Fruit fly (Drosophila melanogaster) whole organism, embryonic: ENCODE results near the gene Ran-like.
A peak's percentile ranks its signal among the peaks of the same experiment; 100 is the strongest.

ENCODE experiments used
- Atf3 ChIP-seq: fragments of 200-800 bp; sonication (Bioruptor generic); optimal IDR thresholded peaks from 3 replicates; lab custom pipeline; 2016; ENCODE audit warnings: missing biosample characterization, missing genetic modification characterization
- CG10366 ChIP-seq: fragments of 200-800 bp; sonication (Bioruptor generic); IDR thresholded peaks from 2 replicates; pipeline ENCODE4 v1.3.6; 2022; ENCODE audit warnings: missing biosample characterization, missing genetic modification characterization
- CG10462 ChIP-seq: fragments of 200-800 bp; sonication (Bioruptor generic); optimal IDR thresholded peaks from 2 replicates; lab custom pipeline; 2016; ENCODE audit warnings: missing biosample characterization, missing genetic modification characterization
- CG11560 ChIP-seq: fragments of 200-800 bp; sonication (Bioruptor generic); IDR thresholded peaks from 3 replicates; pipeline ENCODE4 v1.3.6; 2022; ENCODE audit warnings: missing biosample characterization, missing genetic modification characterization
- CG13296 ChIP-seq: fragments of 200-800 bp; sonication (Bioruptor generic); optimal IDR thresholded peaks from 3 replicates; lab custom pipeline; 2018; ENCODE audit warnings: missing biosample characterization, mild to moderate bottlenecking, missing genetic modification characterization
- CG14965 ChIP-seq: fragments of 200-800 bp; sonication (Bioruptor generic); optimal IDR thresholded peaks from 2 replicates; lab custom pipeline; 2016; ENCODE audit warnings: missing biosample characterization, missing genetic modification characterization, borderline replicate concordance
- CG15269 ChIP-seq: fragments of 200-800 bp; sonication (Bioruptor generic); optimal IDR thresholded peaks from 2 replicates; lab custom pipeline; 2018; ENCODE audit warnings: missing biosample characterization, mild to moderate bottlenecking, missing genetic modification characterization, moderate library complexity
- CG15479 ChIP-seq: fragments of 200-800 bp; sonication (Bioruptor generic); optimal IDR thresholded peaks from 3 replicates; lab custom pipeline; 2019; ENCODE audit warnings: missing biosample characterization, mild to moderate bottlenecking, missing genetic modification characterization, moderate library complexity
- CG16815 ChIP-seq: fragments of 200-800 bp; sonication (Bioruptor generic); optimal IDR thresholded peaks from 3 replicates; lab custom pipeline; 2017; ENCODE audit warnings: missing biosample characterization, mild to moderate bottlenecking, missing genetic modification characterization
- CG17912 ChIP-seq: fragments of 200-800 bp; sonication (Bioruptor generic); optimal IDR thresholded peaks from 2 replicates; lab custom pipeline; 2018; ENCODE audit warnings: missing biosample characterization, mild to moderate bottlenecking, missing genetic modification characterization
- CG2120 ChIP-seq: fragments of 200-800 bp; sonication (Bioruptor generic); optimal IDR thresholded peaks from 3 replicates; lab custom pipeline; 2016; ENCODE audit warnings: missing biosample characterization, missing genetic modification characterization
- CG2199 ChIP-seq: fragments of 200-800 bp; sonication (Bioruptor generic); IDR thresholded peaks from 3 replicates; pipeline ENCODE4 v1.3.6; 2022; ENCODE audit warnings: missing biosample characterization, missing genetic modification characterization
- CG30431 ChIP-seq: fragments of 200-800 bp; sonication (Bioruptor generic); optimal IDR thresholded peaks from 2 replicates; lab custom pipeline; 2017; ENCODE audit warnings: missing biosample characterization, missing genetic modification characterization
- CG31441 ChIP-seq: fragments of 200-800 bp; sonication (Bioruptor generic); IDR thresholded peaks from 2 replicates; pipeline ENCODE4 v1.3.6; 2022; ENCODE audit warnings: missing biosample characterization, missing genetic modification characterization
- CG3163 ChIP-seq: fragments of 200-800 bp; sonication (Bioruptor generic); optimal IDR thresholded peaks from 3 replicates; lab custom pipeline; 2016; ENCODE audit warnings: missing biosample characterization, missing genetic modification characterization
- CG6272 ChIP-seq: fragments of 200-800 bp; sonication (Bioruptor generic); IDR thresholded peaks from 2 replicates; pipeline ENCODE4 v1.3.6; 2022; ENCODE audit warnings: missing biosample characterization, missing genetic modification characterization
- CG7745 ChIP-seq: fragments of 200-800 bp; sonication (Bioruptor generic); optimal IDR thresholded peaks from 2 replicates; lab custom pipeline; 2018; ENCODE audit warnings: missing biosample characterization, mild to moderate bottlenecking, missing genetic modification characterization, moderate library complexity
- CG7839 ChIP-seq: fragments of 200-800 bp; sonication (Bioruptor generic); optimal IDR thresholded peaks from 3 replicates; lab custom pipeline; 2018; ENCODE audit warnings: missing biosample characterization, mild to moderate bottlenecking, missing genetic modification characterization, moderate library complexity
- CG7928 ChIP-seq: fragments of 200-800 bp; sonication (Bioruptor generic); optimal IDR thresholded peaks from 2 replicates; lab custom pipeline; 2017; ENCODE audit warnings: missing biosample characterization, mild to moderate bottlenecking, missing genetic modification characterization
- CG8089 ChIP-seq: fragments of 200-800 bp; sonication (Bioruptor generic); optimal IDR thresholded peaks from 3 replicates; lab custom pipeline; 2016; ENCODE audit warnings: missing biosample characterization, missing genetic modification characterization
- CHES-1-like ChIP-seq: fragments of 200-800 bp; sonication (Bioruptor generic); optimal IDR thresholded peaks from 2 replicates; lab custom pipeline; 2016; ENCODE audit warnings: missing biosample characterization, missing genetic modification characterization
- CTCF ChIP-seq: fragments of 200-800 bp; sonication (Bioruptor generic); optimal IDR thresholded peaks from 2 replicates; lab custom pipeline; 2017; ENCODE audit warnings: missing biosample characterization, mild to moderate bottlenecking, missing genetic modification characterization, moderate library complexity
- Dek ChIP-seq: fragments of 200-800 bp; sonication (Bioruptor generic); optimal IDR thresholded peaks from 3 replicates; lab custom pipeline; 2019; ENCODE audit warnings: missing biosample characterization, mild to moderate bottlenecking, missing genetic modification characterization, moderate library complexity
- H15 ChIP-seq: fragments of 200-800 bp; sonication (Bioruptor generic); IDR thresholded peaks from 3 replicates; pipeline ENCODE4 v1.3.6; 2022; ENCODE audit warnings: missing biosample characterization, missing genetic modification characterization
- Hr39 ChIP-seq: fragments of >200 bp; optimal IDR thresholded peaks from 2 replicates; lab custom pipeline; 2017
- Lpt ChIP-seq: fragments of >200 bp; optimal IDR thresholded peaks from 2 replicates; lab custom pipeline; 2018; ENCODE audit warnings: missing biosample characterization, missing genetic modification characterization
- Med ChIP-seq: fragments of 200-800 bp; sonication (Bioruptor generic); peaks from one replicate; lab custom pipeline; 2016; ENCODE audit warnings: missing biosample characterization, missing genetic modification characterization, mild to moderate bottlenecking, inconsistent platforms, moderate library complexity
- NK7.1 ChIP-seq: fragments of 200-800 bp; sonication (Bioruptor generic); optimal IDR thresholded peaks from 3 replicates; lab custom pipeline; 2016; ENCODE audit warnings: missing biosample characterization, missing genetic modification characterization
- Ssrp ChIP-seq: fragments of 200-800 bp; sonication (Bioruptor generic); optimal IDR thresholded peaks from 2 replicates; lab custom pipeline; 2018; ENCODE audit warnings: missing biosample characterization, mild to moderate bottlenecking, missing genetic modification characterization, moderate library complexity
- TFAM ChIP-seq: fragments of 200-800 bp; sonication (Bioruptor generic); optimal IDR thresholded peaks from 2 replicates; lab custom pipeline; 2017; ENCODE audit warnings: missing biosample characterization, missing genetic modification characterization, inconsistent platforms
- ab ChIP-seq: fragments of 200-800 bp; sonication (Bioruptor generic); optimal IDR thresholded peaks from 2 replicates; lab custom pipeline; 2016; ENCODE audit warnings: missing biosample characterization, missing genetic modification characterization
- ara ChIP-seq: fragments of 200-800 bp; sonication (Bioruptor generic); IDR thresholded peaks from 2 replicates; pipeline ENCODE4 v1.3.6; 2022; ENCODE audit warnings: missing biosample characterization, missing genetic modification characterization
- bcd ChIP-seq: fragments of 200-800 bp; sonication (Bioruptor generic); optimal IDR thresholded peaks from 2 replicates; lab custom pipeline; 2017; ENCODE audit warnings: missing biosample characterization, mild to moderate bottlenecking, missing genetic modification characterization
- dpn ChIP-seq, 2 experiments: fragments of 200-800 bp; sonication (Bioruptor generic); optimal IDR thresholded peaks; 3 replicates each; lab custom pipeline; 2016; ENCODE audit warnings: missing biosample characterization in 2 of 2, missing genetic modification characterization in 2 of 2
- grau ChIP-seq: fragments of 200-800 bp; optimal IDR thresholded peaks from 3 replicates; lab custom pipeline; 2019; ENCODE audit warnings: missing biosample characterization, mild to moderate bottlenecking, missing genetic modification characterization, moderate library complexity
- gsb-n ChIP-seq: fragments of 200-800 bp; sonication (Bioruptor generic); optimal IDR thresholded peaks from 3 replicates; lab custom pipeline; 2018; ENCODE audit warnings: missing biosample characterization, mild to moderate bottlenecking, missing genetic modification characterization
- hb ChIP-seq: fragments of 200-800 bp; sonication (Bioruptor generic); IDR thresholded peaks from 3 replicates; pipeline ENCODE4 v1.3.6; 2022; ENCODE audit warnings: missing biosample characterization, missing genetic modification characterization; ENCODE audit not compliant: partially characterized antibody
- her ChIP-seq: fragments of 200-800 bp; sonication (Bioruptor generic); optimal IDR thresholded peaks from 2 replicates; lab custom pipeline; 2016; ENCODE audit warnings: missing biosample characterization, missing genetic modification characterization
- kay ChIP-seq: fragments of 200-800 bp; sonication (Bioruptor generic); optimal IDR thresholded peaks from 2 replicates; lab custom pipeline; 2016; ENCODE audit warnings: missing biosample characterization, missing genetic modification characterization
- nerfin-1 ChIP-seq: fragments of 200-800 bp; sonication (Bioruptor generic); optimal IDR thresholded peaks from 3 replicates; lab custom pipeline; 2019; ENCODE audit warnings: missing biosample characterization, mild to moderate bottlenecking, missing genetic modification characterization, moderate library complexity
- pum ChIP-seq: fragments of 200-800 bp; sonication (Bioruptor generic); optimal IDR thresholded peaks from 2 replicates; lab custom pipeline; 2016; ENCODE audit warnings: missing biosample characterization, missing genetic modification characterization
- sc ChIP-seq, 3 experiments: fragments of >200 bp in 2 of 3; fragments of 200-800 bp in 1 of 3; sonication (Bioruptor generic) in 1 of 3; optimal IDR thresholded peaks; 2 replicates in 2 of 3; 3 replicates in 1 of 3; lab custom pipeline; 2017; ENCODE audit warnings: mild to moderate bottlenecking in 1 of 3, missing biosample characterization in 1 of 3, missing genetic modification characterization in 1 of 3, missing genetic modification reagents in 1 of 3
- sim ChIP-seq: fragments of 200-800 bp; sonication (Bioruptor generic); IDR thresholded peaks from 2 replicates; pipeline ENCODE4 v1.3.6; 2022; ENCODE audit warnings: missing biosample characterization, missing genetic modification characterization
- slp2 ChIP-seq: fragments of 200-800 bp; sonication (Bioruptor generic); optimal IDR thresholded peaks from 2 replicates; lab custom pipeline; 2016; ENCODE audit warnings: missing biosample characterization, missing genetic modification characterization
- sna ChIP-seq: fragments of 200-800 bp; sonication (Bioruptor generic); IDR thresholded peaks from 2 replicates; pipeline ENCODE4 v1.3.6; 2022; ENCODE audit warnings: missing biosample characterization, missing genetic modification characterization; ENCODE audit not compliant: partially characterized antibody
- toy ChIP-seq: fragments of 200-800 bp; sonication (Bioruptor generic); IDR thresholded peaks from 2 replicates; pipeline ENCODE4 v1.3.6; 2022; ENCODE audit warnings: missing biosample characterization, missing genetic modification characterization
- trh ChIP-seq: fragments of 200-800 bp; sonication (Bioruptor generic); optimal IDR thresholded peaks from 2 replicates; lab custom pipeline; 2016; ENCODE audit warnings: missing biosample characterization, missing genetic modification characterization
- usp ChIP-seq: fragments of >200 bp; optimal IDR thresholded peaks from 2 replicates; lab custom pipeline; 2017; ENCODE audit warnings: missing biosample characterization, missing genetic modification characterization
- zen ChIP-seq: fragments of 200-800 bp; sonication (Bioruptor generic); optimal IDR thresholded peaks from 3 replicates; lab custom pipeline; 2018; ENCODE audit warnings: missing biosample characterization, mild to moderate bottlenecking, missing genetic modification characterization, moderate library complexity

Gene Ran-like

DNA sequence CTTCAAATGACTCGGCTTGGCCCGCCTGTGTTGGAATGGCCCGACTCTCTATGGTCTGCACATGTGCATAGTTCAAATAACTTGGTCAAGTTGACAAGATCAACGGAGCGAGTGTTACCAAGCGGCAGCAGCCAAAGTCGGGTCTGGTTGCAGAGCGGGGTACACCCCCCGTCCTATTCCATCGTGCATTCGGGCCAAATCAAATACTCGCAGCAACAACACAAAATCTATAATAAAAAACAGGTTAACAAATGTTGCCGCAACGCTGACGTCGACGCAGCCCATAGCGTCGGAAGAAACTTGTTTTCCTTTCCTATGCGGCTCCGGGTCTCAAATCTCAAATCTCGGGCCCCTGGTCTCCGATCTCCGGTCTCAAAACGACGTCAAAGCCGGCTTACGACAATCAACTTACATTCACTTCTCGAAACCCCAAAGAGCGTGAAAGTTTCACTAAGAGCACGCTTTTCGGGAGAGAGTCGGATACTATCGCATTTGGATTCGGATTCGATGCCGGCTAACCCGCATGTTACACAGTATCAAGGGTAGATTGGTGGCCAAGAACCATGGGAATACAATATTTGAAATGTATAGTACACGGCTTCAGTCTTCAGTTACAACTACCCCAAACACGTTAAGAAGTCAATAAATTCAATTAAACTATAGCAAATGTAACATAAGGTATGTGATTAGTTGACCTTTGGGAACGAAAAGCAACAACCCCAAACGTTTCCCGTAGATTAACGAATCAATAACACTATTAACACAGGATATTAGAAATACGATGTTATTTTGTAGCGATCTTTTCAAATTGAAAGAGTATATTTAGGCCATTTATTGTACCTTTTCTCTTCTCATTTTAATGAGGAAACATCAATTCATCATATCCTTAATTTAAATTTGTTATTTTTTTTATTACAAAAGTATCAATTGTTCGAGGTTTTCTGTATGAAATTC, 49.3 kb upstream of the Ran-like start (continued):
- TF ChIP-seq zen (tag; lab: Kevin White, UChicago), result peak; percentile 20
- no peak for TF ChIP-seq sna (GFP tag; lab: Robert Waterston, UW)
- TF ChIP-seq Lpt (GFP tag; lab: Kevin White, UChicago), result no peak
- peak; percentile 52; the same call in 1 of the 3 replicates for TF ChIP-seq CG11560 (tag; lab: Robert Waterston, UW)
- peak; percentile 70 for TF ChIP-seq Dek
- peak; percentile 53 for TF ChIP-seq nerfin-1
- TF ChIP-seq hb (GFP tag; lab: Robert Waterston, UW), result no peak
- peak; percentile 65 for TF ChIP-seq Ssrp (tag; lab: Kevin White, UChicago)
- TF ChIP-seq toy (GFP tag; lab: Robert Waterston, UW), result no peak
- peak; percentile 36; the same call in 1 of the 2 replicates for TF ChIP-seq ara (GFP tag; lab: Robert Waterston, UW)
- TF ChIP-seq CG10366 (GFP tag; lab: Robert Waterston, UW), result peak; percentile 51
- peak; percentile 41 for TF ChIP-seq slp2 (GFP tag; lab: Kevin White, UChicago)
- TF ChIP-seq CG13296 (GFP tag; lab: Kevin White, UChicago), result no peak
- TF ChIP-seq CG8089 (GFP tag; lab: Kevin White, UChicago), result peak; percentile 2
- no peak for TF ChIP-seq TFAM (GFP tag; lab: Kevin White, UChicago)
- TF ChIP-seq Atf3 (GFP tag; lab: Kevin White, UChicago), result peak; percentile 29
- TF ChIP-seq gsb-n (tag; lab: Kevin White, UChicago), result peak; percentile 34
- TF ChIP-seq CG15269 (tag; lab: Kevin White, UChicago), result peak; percentile 71
- peak; percentile 10; the same call in 1 of the 3 replicates for TF ChIP-seq CG2199 (GFP tag; lab: Robert Waterston, UW)
- TF ChIP-seq CTCF, result no peak
- TF ChIP-seq trh (GFP tag; lab: Kevin White, UChicago), result no peak
- TF ChIP-seq CG7928, result no peak
- no peak for TF ChIP-seq her (GFP tag; lab: Kevin White, UChicago)
- TF ChIP-seq CG6272 (GFP tag; lab: Robert Waterston, UW), result no peak; the same call in 1 of the 2 replicates
- peak; percentile 37 for TF ChIP-seq CHES-1-like (GFP tag; lab: Kevin White, UChicago)
- no peak for TF ChIP-seq sc (optimal IDR thresholded peaks at IDR 0.05; lab: Kevin White, UChicago)
- TF ChIP-seq sc (GFP tag; optimal IDR thresholded peaks at IDR 0.05; lab: Kevin White, UChicago), result peak; percentile 39
- TF ChIP-seq usp (GFP tag; lab: Kevin White, UChicago), result no peak
- TF ChIP-seq pum (GFP tag; lab: Kevin White, UChicago), result peak; percentile 59
- no peak for TF ChIP-seq NK7.1
- TF ChIP-seq H15, result no peak
- TF ChIP-seq CG2120 (GFP tag; lab: Kevin White, UChicago), result peak; percentile 76
- TF ChIP-seq grau (tag; lab: Kevin White, UChicago), result peak; percentile 73
- peak; percentile 72 for TF ChIP-seq bcd
- TF ChIP-seq ab (GFP tag; lab: Kevin White, UChicago), result no peak
- TF ChIP-seq CG30431 (GFP tag; lab: Kevin White, UChicago), result peak; percentile 36
- TF ChIP-seq CG10462 (GFP tag; lab: Kevin White, UChicago), result peak; percentile 49
- TF ChIP-seq CG15479 (GFP tag; lab: Kevin White, UChicago), result no peak
- TF ChIP-seq CG16815 (GFP tag; lab: Kevin White, UChicago), result peak; percentile 77
- TF ChIP-seq Hr39 (lab: Kevin White, UChicago), result no peak
- TF ChIP-seq CG3163 (GFP tag; lab: Kevin White, UChicago), result peak; percentile 93
- TF ChIP-seq Med (GFP tag; lab: Kevin White, UChicago), result peak; percentile 89
- no peak for TF ChIP-seq CG7745 (tag; lab: Kevin White, UChicago)
- peak; percentile 59 to 66 for TF ChIP-seq dpn (GFP tag; optimal IDR thresholded peaks at IDR 0.05; lab: Kevin White, UChicago)
- peak; percentile 17 for TF ChIP-seq kay (GFP tag; lab: Kevin White, UChicago)
- TF ChIP-seq CG14965 (GFP tag; lab: Kevin White, UChicago), result no peak
- peak; percentile 77 for TF ChIP-seq CG7839 (tag; lab: Kevin White, UChicago)
- TF ChIP-seq sim (GFP tag; lab: Robert Waterston, UW), result no peak
- no peak for TF ChIP-seq CG17912 (GFP tag; lab: Kevin White, UChicago)
- peak; percentile 59; the same call in 1 of the 2 replicates for TF ChIP-seq CG31441
